Fruit fly (Drosophila melanogaster) whole organism, wandering third instar larva: ENCODE results near the gene defl.
A peak's percentile ranks its signal among the peaks of the same experiment; 100 is the strongest.

Experiments
- CG32264 ChIP-seq: fragments of 200-800 bp; sonication (Bioruptor generic); optimal IDR thresholded peaks from 2 replicates; lab custom pipeline; 2016; ENCODE audit warnings: missing biosample characterization, missing genetic modification characterization
- CG9705 ChIP-seq: fragments of 200-800 bp; sonication (Bioruptor generic); optimal IDR thresholded peaks from 2 replicates; lab custom pipeline; 2018; ENCODE audit warnings: missing biosample characterization, mild to moderate bottlenecking, missing genetic modification characterization
- Dfd ChIP-seq: fragments of >200 bp; optimal IDR thresholded peaks from 2 replicates; lab custom pipeline; 2017; ENCODE audit warnings: missing biosample characterization, missing genetic modification characterization
- Dif ChIP-seq: fragments of 200-275, 200-300 bp; sonication (Bioruptor generic); optimal IDR thresholded peaks from 2 replicates; lab custom pipeline; 2018; ENCODE audit warnings: missing biosample characterization, missing genetic modification characterization; ENCODE audit not compliant: partially characterized antibody
- HLH106 ChIP-seq: fragments of 200-800 bp; optimal IDR thresholded peaks from 3 replicates; lab custom pipeline; 2019; ENCODE audit warnings: missing biosample characterization, mild to moderate bottlenecking, missing genetic modification characterization, moderate library complexity
- Hnf4 ChIP-seq: fragments of 200-800 bp; sonication (Bioruptor generic); optimal IDR thresholded peaks from 2 replicates; lab custom pipeline; 2016; ENCODE audit warnings: missing biosample characterization, mild to moderate bottlenecking, missing genetic modification characterization
- Jra ChIP-seq: sonication (Bioruptor generic); optimal IDR thresholded peaks from 2 replicates; lab custom pipeline; 2016; ENCODE audit warnings: missing biosample characterization, missing genetic modification characterization
- N ChIP-seq: fragments of >200 bp; optimal IDR thresholded peaks from 2 replicates; lab custom pipeline; 2018; ENCODE audit warnings: missing biosample characterization, missing external identifiers, missing genetic modification characterization
- OdsH ChIP-seq: fragments of 200-800 bp; sonication (Bioruptor generic); optimal IDR thresholded peaks from 2 replicates; lab custom pipeline; 2016; ENCODE audit warnings: missing biosample characterization, mild to moderate bottlenecking, missing genetic modification characterization
- Rel ChIP-seq, 2 experiments: fragments of 200-800 bp; sonication (Bioruptor generic) in 1 of 2; optimal IDR thresholded peaks; 2 replicates in 1 of 2; 3 replicates in 1 of 2; lab custom pipeline; 2016 to 2019; ENCODE audit warnings: mild to moderate bottlenecking in 2 of 2, missing biosample characterization in 2 of 2, missing genetic modification characterization in 2 of 2, moderate library complexity in 1 of 2
- Sp1 ChIP-seq: fragments of 200-800 bp; sonication (Bioruptor generic); optimal IDR thresholded peaks from 3 replicates; lab custom pipeline; 2019; ENCODE audit warnings: missing biosample characterization, mild to moderate bottlenecking, missing genetic modification characterization, moderate library complexity
- Vsx2 ChIP-seq: fragments of 200-300, 225-300 bp; sonication (Bioruptor generic); optimal IDR thresholded peaks from 2 replicates; lab custom pipeline; 2018; ENCODE audit warnings: missing biosample characterization, missing genetic modification characterization; ENCODE audit not compliant: partially characterized antibody
- br ChIP-seq: fragments of 200-800 bp; sonication (Bioruptor generic); optimal IDR thresholded peaks from 2 replicates; lab custom pipeline; 2016; ENCODE audit warnings: missing biosample characterization, missing genetic modification characterization
- brk ChIP-seq: fragments of 200-800 bp; sonication (Bioruptor generic); optimal IDR thresholded peaks from 2 replicates; lab custom pipeline; 2016; ENCODE audit warnings: missing biosample characterization, mild to moderate bottlenecking, missing genetic modification characterization
- dl ChIP-seq, 2 experiments: fragments of 175-275, 200-275 bp in 1 of 2; fragments of 200-275 bp in 1 of 2; sonication (Bioruptor generic); optimal IDR thresholded peaks; lab custom pipeline; 2018; ENCODE audit warnings: mild to moderate bottlenecking in 2 of 2, missing biosample characterization in 2 of 2, missing genetic modification characterization in 2 of 2, moderate library complexity in 2 of 2; ENCODE audit not compliant: partially characterized antibody in 2 of 2, insufficient read depth in 1 of 2
- dmrt93B ChIP-seq: fragments of 200-800 bp; sonication (Bioruptor generic); optimal IDR thresholded peaks from 2 replicates; lab custom pipeline; 2018; ENCODE audit warnings: missing biosample characterization, mild to moderate bottlenecking, missing genetic modification characterization
- dsf ChIP-seq: sonication (Bioruptor generic); optimal IDR thresholded peaks from 2 replicates; lab custom pipeline; 2016; ENCODE audit warnings: missing biosample characterization, missing genetic modification characterization, borderline replicate concordance
- ey ChIP-seq: fragments of 200-800 bp; sonication (Bioruptor generic); optimal IDR thresholded peaks from 2 replicates; lab custom pipeline; 2016; ENCODE audit warnings: missing biosample characterization, missing genetic modification characterization
- foxo ChIP-seq, 2 experiments: fragments of 200-800 bp; sonication (Bioruptor generic); optimal IDR thresholded peaks; 2 replicates in 1 of 2; 3 replicates in 1 of 2; lab custom pipeline; 2016 to 2017; ENCODE audit warnings: missing biosample characterization in 2 of 2, missing genetic modification characterization in 2 of 2
- fru ChIP-seq: fragments of 200-800 bp; sonication (Bioruptor generic); optimal IDR thresholded peaks from 3 replicates; lab custom pipeline; 2016; ENCODE audit warnings: missing biosample characterization, mild to moderate bottlenecking, missing genetic modification characterization
- h ChIP-seq: fragments of 200-800 bp; sonication (Bioruptor generic); optimal IDR thresholded peaks from 3 replicates; lab custom pipeline; 2016; ENCODE audit warnings: missing biosample characterization, mild to moderate bottlenecking, missing genetic modification characterization
- jim ChIP-seq: fragments of 175-275, 200-325 bp; sonication (Bioruptor generic); optimal IDR thresholded peaks from 2 replicates; lab custom pipeline; 2016; ENCODE audit warnings: missing biosample characterization, mild to moderate bottlenecking, missing genetic modification characterization
- pan ChIP-seq: fragments of >200 bp; optimal IDR thresholded peaks from 2 replicates; lab custom pipeline; 2017
- psq ChIP-seq: fragments of 200-800 bp; sonication (Bioruptor generic); optimal IDR thresholded peaks from 3 replicates; lab custom pipeline; 2017; ENCODE audit warnings: missing biosample characterization, mild to moderate bottlenecking, missing genetic modification characterization, moderate library complexity
- rgr ChIP-seq: fragments of 200-800 bp; sonication (Bioruptor generic); optimal IDR thresholded peaks from 3 replicates; lab custom pipeline; 2016; ENCODE audit warnings: missing biosample characterization, mild to moderate bottlenecking, missing genetic modification characterization
- sv ChIP-seq: fragments of 200-800 bp; sonication (Bioruptor generic); optimal IDR thresholded peaks from 3 replicates; lab custom pipeline; 2016; ENCODE audit warnings: missing biosample characterization, missing genetic modification characterization
- usp ChIP-seq: fragments of >200 bp; optimal IDR thresholded peaks from 2 replicates; lab custom pipeline; 2017; ENCODE audit warnings: missing biosample characterization, missing genetic modification characterization

defl gene

dm6 chr3L:9764307-9764706, 41.1 kb downstream of the defl start:
- TF ChIP-seq foxo (GFP tag; optimal IDR thresholded peaks at IDR 0.05; lab: Kevin White, UChicago) (peak in 1 of 2 experiments; percentile 28), sv (no peak), rgr (peak; percentile 11), HLH106 (tag; lab: Kevin White, UChicago) (peak; percentile 18), dl (GFP tag; optimal IDR thresholded peaks at IDR 0.05; lab: Kevin White, UChicago; ENCODE audit: insufficient read depth in 1 of 2, partially characterized antibody in 2 of 2) (no peak)

dm6 chr3L:9764915-9765709, 41.9 kb downstream of the defl start:
- TF ChIP-seq fru (GFP tag; lab: Kevin White, UChicago) (peak; percentile 17), brk (no peak), psq (GFP tag; lab: Kevin White, UChicago) (peak; percentile 57), CG9705 (GFP tag; lab: Kevin White, UChicago) (no peak), ey (GFP tag; lab: Kevin White, UChicago) (peak; percentile 1), Rel (GFP tag; optimal IDR thresholded peaks at IDR 0.05; lab: Kevin White, UChicago) (no peak), Rel (tag; optimal IDR thresholded peaks at IDR 0.05; lab: Kevin White, UChicago) (peak; percentile 73), Sp1 (GFP tag; lab: Kevin White, UChicago) (peak; percentile 25), dmrt93B (GFP tag; lab: Kevin White, UChicago) (peak; percentile 24), OdsH (GFP tag; lab: Kevin White, UChicago) (peak; percentile 17), HLH106 (tag; lab: Kevin White, UChicago) (peak; percentile 18), h (GFP tag; lab: Kevin White, UChicago) (peak; percentile 30)
- TF ChIP-seq, all 38 proteins: peak for 9

dm6 chr3L:9765710-9766005, 42.4 kb downstream of the defl start:
- no peak for TF ChIP-seq h (GFP tag; lab: Kevin White, UChicago)
- TF ChIP-seq Vsx2 (GFP tag; lab: Kevin White, UChicago), result no peak
- TF ChIP-seq CG9705 (GFP tag; lab: Kevin White, UChicago), result no peak
- no peak for TF ChIP-seq N
- no peak for TF ChIP-seq br (GFP tag; lab: Kevin White, UChicago)
- no peak for TF ChIP-seq dmrt93B (GFP tag; lab: Kevin White, UChicago)
- no peak for TF ChIP-seq dsf (GFP tag; lab: Kevin White, UChicago)
- no peak for TF ChIP-seq Dfd (GFP tag; lab: Kevin White, UChicago)
- TF ChIP-seq Hnf4 (GFP tag; lab: Kevin White, UChicago), result no peak
- TF ChIP-seq Dif (GFP tag; lab: Kevin White, UChicago), result no peak
- TF ChIP-seq jim, result no peak
- TF ChIP-seq Sp1 (GFP tag; lab: Kevin White, UChicago), result no peak
- TF ChIP-seq Jra, result no peak
- TF ChIP-seq psq (GFP tag; lab: Kevin White, UChicago), result no peak
- no peak for TF ChIP-seq dl (GFP tag; optimal IDR thresholded peaks at IDR 0.05; lab: Kevin White, UChicago; ENCODE audit: insufficient read depth in 1 of 2, partially characterized antibody in 2 of 2)
- no peak for TF ChIP-seq sv
- no peak for TF ChIP-seq HLH106 (tag; lab: Kevin White, UChicago)
- TF ChIP-seq CG32264, result no peak
- TF ChIP-seq ey (GFP tag; lab: Kevin White, UChicago), result no peak

dm6 chr3L:9766364-9766763, 43.1 kb downstream of the defl start:
- TF ChIP-seq Hnf4 (GFP tag; lab: Kevin White, UChicago), result no peak
- TF ChIP-seq Rel (GFP tag; optimal IDR thresholded peaks at IDR 0.05; lab: Kevin White, UChicago), result no peak
- TF ChIP-seq Rel (tag; optimal IDR thresholded peaks at IDR 0.05; lab: Kevin White, UChicago), result peak; percentile 76

dm6 chr3L:9767636-9768358, 44.6 kb downstream of the defl start:
- TF ChIP-seq usp (GFP tag; lab: Kevin White, UChicago) (no peak), rgr (no peak), pan (lab: Kevin White, UChicago) (no peak), Dif (GFP tag; lab: Kevin White, UChicago) (peak; percentile 23), dl (GFP tag; optimal IDR thresholded peaks at IDR 0.05; lab: Kevin White, UChicago; ENCODE audit: insufficient read depth in 1 of 2, partially characterized antibody in 2 of 2) (peak in 1 of 2 experiments; percentile 5), jim (no peak), OdsH (GFP tag; lab: Kevin White, UChicago) (no peak)
